Fruit fly (Drosophila melanogaster) whole organism, adult: ENCODE results near the gene Hsc70-3.

ENCODE experiments used
- CG33017 ChIP-seq: fragments of 200-800 bp; sonication (Bioruptor generic); optimal IDR thresholded peaks from 2 replicates; lab custom pipeline; 2018; ENCODE audit warnings: missing biosample characterization, mild to moderate bottlenecking, missing genetic modification characterization, moderate library complexity
- CG7045 ChIP-seq: fragments of 200-800 bp; sonication (Bioruptor generic); optimal IDR thresholded peaks from 2 replicates; lab custom pipeline; 2017; ENCODE audit warnings: missing biosample characterization, mild to moderate bottlenecking, missing genetic modification characterization
- Mnt ChIP-seq: fragments of 200-800 bp; sonication (Bioruptor generic); optimal IDR thresholded peaks from 2 replicates; lab custom pipeline; 2016; ENCODE audit warnings: missing biosample characterization, mild to moderate bottlenecking, missing genetic modification characterization

- TF ChIP-seq CG7045 (GFP tag; lab: Kevin White, UChicago) (peak; percentile 9), Mnt (no peak), CG33017 (tag; lab: Kevin White, UChicago) (no peak)
These were observed 16.1 kb upstream of the Hsc70-3 start for dm6 chrX:11823003-11823402.
